Worm (Caenorhabditis elegans): ENCODE data around the gene Y9C9A.13.

Y9C9A.13 gene

DNA sequence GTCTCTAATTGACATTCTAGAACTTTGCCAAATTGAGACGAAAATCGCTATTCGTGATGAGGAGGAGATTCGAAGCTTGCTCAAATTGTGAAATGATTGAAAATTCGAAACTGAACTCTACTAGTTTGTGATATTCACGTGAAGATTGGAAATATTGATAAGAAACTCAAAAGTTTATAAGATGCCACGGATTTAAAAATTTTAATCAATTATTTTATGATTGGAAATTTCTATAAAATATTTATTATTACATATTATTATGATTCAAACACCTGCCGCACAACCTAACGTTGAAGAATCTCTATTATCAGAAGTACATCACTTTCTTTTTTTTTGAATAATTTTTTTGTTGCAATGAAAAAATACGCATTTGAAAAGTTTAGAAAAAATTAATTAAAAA lies 19.2 kb upstream of the Y9C9A.13 start, which contains the start of gene E03H12.7:
TSS of gene E03H12.7 (minus strand) at position 101 of the 400 bp plus-strand sequence.
- TF ChIP-seq flt-1 (GFP tag; IDR thresholded peaks at IDR 0.05): no peak
- no peak for TF ChIP-seq cog-1 (tag; optimal IDR thresholded peaks at IDR 0.05)
- TF ChIP-seq ztf-29 (GFP tag; IDR thresholded peaks at IDR 0.05): no peak
- no peak for TF ChIP-seq ref-1 (GFP tag; conservative IDR thresholded peaks at IDR 0.05)
- TF ChIP-seq klf-2 (GFP tag; conservative IDR thresholded peaks at IDR 0.05): no peak
- TF ChIP-seq tab-1 (GFP tag; IDR thresholded peaks at IDR 0.05): no peak
- no peak for TF ChIP-seq T22C8.4 (GFP tag; IDR thresholded peaks at IDR 0.05)
- no peak for TF ChIP-seq ztf-23 (GFP tag; IDR thresholded peaks at IDR 0.05)

DNA sequence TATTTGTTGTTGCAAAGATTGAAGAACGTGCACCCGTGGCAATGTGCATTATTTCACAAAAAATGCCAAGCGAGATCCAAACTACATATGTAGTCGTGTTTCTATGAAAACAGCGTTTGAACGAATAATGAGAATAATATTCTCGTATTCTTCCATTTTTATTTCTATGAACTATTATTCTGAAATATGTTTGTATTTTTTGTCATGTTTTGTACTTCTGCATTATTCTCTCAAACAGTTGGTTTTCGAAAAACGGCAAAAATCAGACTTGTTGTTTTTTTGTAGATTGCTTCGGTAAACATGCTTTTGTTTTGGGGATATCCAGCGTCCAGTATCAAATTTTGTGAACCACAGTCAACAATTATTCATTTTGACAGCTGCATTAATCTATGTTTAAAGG lies 16.9 kb upstream of the Y9C9A.13 start, which contains the start of gene clec-177:
TSS of gene clec-177 (plus strand) at position 301 of the 400 bp plus-strand sequence.
- TF ChIP-seq tab-1 (GFP tag; IDR thresholded peaks at IDR 0.05) (no peak), med-1 (GFP tag; optimal IDR thresholded peaks at IDR 0.05; ENCODE audit: insufficient read depth) (no peak), ztf-29 (GFP tag; IDR thresholded peaks at IDR 0.05) (no peak), T22C8.4 (GFP tag; IDR thresholded peaks at IDR 0.05) (no peak)

DNA sequence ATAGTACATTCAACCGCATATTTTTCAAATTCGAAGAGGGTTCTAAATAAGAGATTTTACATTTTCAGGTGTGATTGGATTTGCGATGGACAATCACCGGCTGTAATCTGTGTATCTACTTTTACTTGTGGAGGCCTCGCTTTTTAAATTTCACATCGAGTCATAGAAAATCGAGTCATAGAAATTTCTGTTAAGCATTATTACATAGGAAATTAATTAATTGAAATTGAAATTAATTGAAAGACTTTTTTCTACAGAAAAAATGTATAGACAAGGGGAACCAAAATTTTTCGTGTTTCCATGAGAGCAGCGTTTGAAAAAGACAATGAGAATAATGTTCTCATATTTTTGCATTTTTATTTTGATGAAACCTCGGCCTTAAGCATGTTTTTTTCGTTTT lies 14.4 kb upstream of the Y9C9A.13 start, which contains the start of gene clec-176:
TSS of gene clec-176 (plus strand) at position 301 of the 400 bp plus-strand sequence.
- TF ChIP-seq klf-2 (GFP tag; conservative IDR thresholded peaks at IDR 0.05): no peak
- TF ChIP-seq tab-1 (GFP tag; IDR thresholded peaks at IDR 0.05): no peak
- TF ChIP-seq ztf-23 (GFP tag; IDR thresholded peaks at IDR 0.05): no peak
- no peak for TF ChIP-seq ref-1 (GFP tag; conservative IDR thresholded peaks at IDR 0.05)
- TF ChIP-seq med-1 (GFP tag; optimal IDR thresholded peaks at IDR 0.05; ENCODE audit: insufficient read depth): no peak
- TF ChIP-seq cog-1 (tag; optimal IDR thresholded peaks at IDR 0.05): no peak
- no peak for TF ChIP-seq flt-1 (GFP tag; IDR thresholded peaks at IDR 0.05)
- no peak for TF ChIP-seq T22C8.4 (GFP tag; IDR thresholded peaks at IDR 0.05)
- no peak for TF ChIP-seq ztf-29 (GFP tag; IDR thresholded peaks at IDR 0.05)

DNA sequence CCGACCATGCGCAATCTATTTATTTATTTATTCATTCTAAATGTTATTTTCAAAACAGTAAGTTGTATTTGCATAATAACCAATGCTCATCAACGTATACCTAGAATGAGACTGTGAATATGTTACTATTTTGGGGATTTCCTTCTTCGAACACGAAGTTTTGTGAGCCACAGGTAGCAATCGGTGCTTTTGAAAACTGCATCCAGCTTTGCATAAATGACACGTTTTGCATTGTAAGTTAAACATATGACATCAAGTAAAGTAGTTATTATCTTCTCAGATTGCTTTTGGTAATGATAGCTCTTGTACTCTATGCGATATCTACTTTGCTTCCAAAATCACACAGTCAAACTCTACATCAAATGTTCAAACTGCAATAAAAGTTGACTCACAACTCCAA lies 13.2 kb upstream of the Y9C9A.13 start, which contains the start of gene E03H12.4:
TSS of gene E03H12.4 (plus strand) at position 120 of the 400 bp plus-strand sequence.
- no peak for TF ChIP-seq cog-1 (tag; optimal IDR thresholded peaks at IDR 0.05)
- TF ChIP-seq med-1 (GFP tag; optimal IDR thresholded peaks at IDR 0.05; ENCODE audit: insufficient read depth): no peak
- TF ChIP-seq T22C8.4 (GFP tag; IDR thresholded peaks at IDR 0.05): no peak
- no peak for TF ChIP-seq tab-1 (GFP tag; IDR thresholded peaks at IDR 0.05)
- TF ChIP-seq flt-1 (GFP tag; IDR thresholded peaks at IDR 0.05): no peak
- TF ChIP-seq ref-1 (GFP tag; conservative IDR thresholded peaks at IDR 0.05): no peak
- no peak for TF ChIP-seq ztf-23 (GFP tag; IDR thresholded peaks at IDR 0.05)
- no peak for TF ChIP-seq ztf-29 (GFP tag; IDR thresholded peaks at IDR 0.05)
- no peak for TF ChIP-seq klf-2 (GFP tag; conservative IDR thresholded peaks at IDR 0.05)

DNA sequence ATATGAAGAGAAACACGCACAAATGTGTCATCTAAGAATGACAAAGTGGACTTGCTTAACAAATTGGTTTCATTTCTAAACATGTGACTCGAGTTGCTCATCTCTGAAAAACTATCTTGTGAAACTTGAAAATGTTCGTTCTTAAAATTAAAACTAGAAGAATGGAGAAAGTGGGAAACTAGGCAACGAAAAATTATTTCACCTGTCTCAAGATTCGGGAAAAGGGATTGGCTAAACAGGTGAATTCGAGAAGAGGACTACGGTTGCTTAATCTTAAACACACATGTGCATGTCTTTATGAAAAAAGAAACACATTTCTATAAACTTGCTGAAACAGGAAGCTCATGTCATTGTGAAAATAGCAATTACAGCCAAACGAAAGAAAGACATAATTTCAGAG lies 11.7 kb upstream of the Y9C9A.13 start, which contains the start of gene srz-24:
TSS of gene srz-24 (minus strand) at position 101 of the 400 bp plus-strand sequence.
- TF ChIP-seq ztf-23 (GFP tag; IDR thresholded peaks at IDR 0.05) (no peak), klf-2 (GFP tag; conservative IDR thresholded peaks at IDR 0.05) (no peak), cog-1 (tag; optimal IDR thresholded peaks at IDR 0.05) (no peak), tab-1 (GFP tag; IDR thresholded peaks at IDR 0.05) (no peak), ref-1 (GFP tag; conservative IDR thresholded peaks at IDR 0.05) (no peak), ztf-29 (GFP tag; IDR thresholded peaks at IDR 0.05) (no peak), med-1 (GFP tag; optimal IDR thresholded peaks at IDR 0.05; ENCODE audit: insufficient read depth) (no peak), T22C8.4 (GFP tag; IDR thresholded peaks at IDR 0.05) (no peak), flt-1 (GFP tag; IDR thresholded peaks at IDR 0.05) (no peak)

DNA sequence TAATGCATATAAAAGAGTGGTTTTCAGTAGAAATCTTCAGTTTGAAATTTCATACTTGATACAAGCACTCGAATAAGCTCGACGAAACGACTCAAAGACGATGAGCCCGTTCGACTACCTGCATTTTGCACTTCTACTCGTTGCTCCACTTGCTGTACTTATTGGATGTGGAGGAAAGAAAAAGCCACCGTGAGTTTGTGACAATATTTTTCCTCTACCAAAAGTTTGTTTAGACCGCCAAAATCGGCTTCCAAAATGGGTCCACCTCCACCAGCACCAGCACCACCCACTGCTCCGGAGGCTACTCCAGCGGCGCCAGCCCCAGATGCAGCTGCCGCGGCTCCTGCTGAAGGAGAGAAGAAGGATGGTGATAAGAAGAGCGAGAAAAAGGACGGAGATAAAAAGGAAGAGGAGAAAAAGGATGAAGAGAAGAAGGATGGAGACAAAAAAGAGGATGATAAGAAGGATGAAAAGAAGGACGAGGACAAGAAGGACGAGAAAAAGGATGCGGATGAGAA lies 7.9 kb upstream of the Y9C9A.13 start, which contains the start of gene E03H12.5:
TSS of gene E03H12.5 (plus strand) at position 51 of the 518 bp plus-strand sequence.
- TF ChIP-seq flt-1 (GFP tag; IDR thresholded peaks at IDR 0.05) (no peak), ref-1 (GFP tag; conservative IDR thresholded peaks at IDR 0.05) (no peak), ztf-29 (GFP tag; IDR thresholded peaks at IDR 0.05) (no peak), med-1 (GFP tag; optimal IDR thresholded peaks at IDR 0.05; ENCODE audit: insufficient read depth) (no peak), klf-2 (GFP tag; conservative IDR thresholded peaks at IDR 0.05) (no peak), tab-1 (GFP tag; IDR thresholded peaks at IDR 0.05) (no peak), T22C8.4 (GFP tag; IDR thresholded peaks at IDR 0.05) (no peak), cog-1 (tag; optimal IDR thresholded peaks at IDR 0.05) (no peak), ztf-23 (GFP tag; IDR thresholded peaks at IDR 0.05) (no peak)

DNA sequence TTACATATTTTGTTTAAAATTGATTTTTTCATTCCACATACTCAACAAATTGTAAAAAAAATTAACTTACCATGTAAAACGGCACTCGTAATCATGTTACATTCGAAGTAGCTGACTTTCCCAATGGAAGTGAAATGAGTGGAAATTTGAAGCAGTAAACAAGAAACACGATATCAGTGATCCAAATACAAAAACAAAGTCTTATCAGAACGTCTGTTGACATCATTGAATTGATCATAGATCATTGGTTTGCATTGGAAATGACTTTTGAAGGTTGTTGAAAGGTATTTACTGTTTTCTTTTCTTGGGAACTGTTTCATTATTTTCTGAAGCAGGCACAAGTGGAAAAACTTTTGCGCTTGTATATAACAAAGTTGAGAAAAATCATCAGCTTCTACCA lies 6.7 kb upstream of the Y9C9A.13 start, which contains the start of gene Y9C9A.16:
TSS of gene Y9C9A.16 (minus strand) at position 131 of the 400 bp plus-strand sequence.
- no peak for TF ChIP-seq ztf-29 (GFP tag; IDR thresholded peaks at IDR 0.05)

DNA sequence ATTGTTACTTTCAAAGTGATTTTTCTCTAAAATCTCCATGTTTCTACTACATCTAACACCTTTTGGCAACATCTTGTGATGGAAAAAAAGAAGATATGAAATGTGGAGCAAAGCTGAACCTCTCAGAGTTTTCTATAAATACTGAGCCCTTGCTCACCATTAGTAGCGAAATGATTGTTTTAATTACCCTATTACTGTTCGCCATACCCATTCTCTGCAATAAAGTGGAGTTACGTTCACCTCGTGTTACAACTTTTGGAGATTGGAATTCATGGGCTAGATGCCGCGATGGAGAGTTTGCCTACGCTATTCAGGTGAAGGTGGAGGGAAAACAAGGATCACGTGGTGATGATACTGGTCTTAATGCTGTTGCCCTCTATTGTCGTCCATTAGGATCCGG lies 5.5 kb downstream of the Y9C9A.13 start, which contains the start of gene txt-3:
TSS of gene txt-3 (plus strand) at position 125 of the 400 bp plus-strand sequence.
- TF ChIP-seq T22C8.4 (GFP tag; IDR thresholded peaks at IDR 0.05) (no peak), tab-1 (GFP tag; IDR thresholded peaks at IDR 0.05) (no peak), klf-2 (GFP tag; conservative IDR thresholded peaks at IDR 0.05) (no peak), cog-1 (tag; optimal IDR thresholded peaks at IDR 0.05) (no peak), med-1 (GFP tag; optimal IDR thresholded peaks at IDR 0.05; ENCODE audit: insufficient read depth) (no peak), ztf-29 (GFP tag; IDR thresholded peaks at IDR 0.05) (no peak), ref-1 (GFP tag; conservative IDR thresholded peaks at IDR 0.05) (no peak), ztf-23 (GFP tag; IDR thresholded peaks at IDR 0.05) (no peak), flt-1 (GFP tag; IDR thresholded peaks at IDR 0.05) (no peak)

DNA sequence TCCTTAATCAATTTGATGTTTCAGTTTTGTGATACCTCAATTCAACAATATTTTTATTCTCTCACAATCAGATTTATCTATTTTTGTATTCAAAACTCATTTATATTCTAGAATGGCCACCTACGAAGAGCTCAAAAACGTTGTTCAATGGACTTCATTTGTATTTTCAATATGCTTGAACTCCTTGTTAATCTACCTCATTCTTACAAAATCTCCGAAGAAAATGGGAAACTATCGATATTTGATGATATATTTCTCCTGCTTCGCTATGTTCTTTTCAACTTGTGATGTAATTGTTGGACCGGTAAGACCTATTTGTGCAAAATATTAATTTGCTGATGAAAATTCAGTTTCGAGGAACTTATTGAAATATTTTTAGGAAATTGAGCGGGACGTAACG lies 8.7 kb downstream of the Y9C9A.13 start, which contains the start of gene str-164:
TSS of gene str-164 (plus strand) at position 113 of the 400 bp plus-strand sequence.
- TF ChIP-seq med-1 (GFP tag; optimal IDR thresholded peaks at IDR 0.05; ENCODE audit: insufficient read depth): no peak
- no peak for TF ChIP-seq flt-1 (GFP tag; IDR thresholded peaks at IDR 0.05)
- TF ChIP-seq ref-1 (GFP tag; conservative IDR thresholded peaks at IDR 0.05): no peak
- TF ChIP-seq tab-1 (GFP tag; IDR thresholded peaks at IDR 0.05): no peak
- no peak for TF ChIP-seq ztf-29 (GFP tag; IDR thresholded peaks at IDR 0.05)
- no peak for TF ChIP-seq ztf-23 (GFP tag; IDR thresholded peaks at IDR 0.05)
- no peak for TF ChIP-seq T22C8.4 (GFP tag; IDR thresholded peaks at IDR 0.05)
- TF ChIP-seq klf-2 (GFP tag; conservative IDR thresholded peaks at IDR 0.05): no peak
- TF ChIP-seq cog-1 (tag; optimal IDR thresholded peaks at IDR 0.05): no peak

DNA sequence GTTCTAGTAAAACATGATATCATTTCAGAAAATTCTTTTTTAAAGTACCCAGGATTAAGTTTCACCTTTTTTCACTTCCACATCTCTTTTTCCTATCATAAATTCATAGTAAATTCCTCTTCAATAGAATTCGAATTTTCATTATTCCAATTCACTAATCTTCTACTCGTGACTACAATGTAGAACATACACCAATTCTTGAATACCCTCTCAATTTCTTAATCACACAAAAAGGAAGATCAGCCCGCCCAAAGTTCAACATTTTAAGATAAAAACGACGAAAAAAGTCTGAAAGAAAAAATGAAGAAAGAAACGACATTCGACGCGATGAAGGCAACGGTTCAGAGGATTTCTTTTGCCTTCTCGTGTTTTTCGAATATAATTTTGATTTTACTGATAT lies 15.4 kb downstream of the Y9C9A.13 start, which contains the start of gene str-163:
TSS of gene str-163 (plus strand) at position 301 of the 400 bp plus-strand sequence.
- no peak for TF ChIP-seq ref-1 (GFP tag; conservative IDR thresholded peaks at IDR 0.05)
- TF ChIP-seq ztf-29 (GFP tag; IDR thresholded peaks at IDR 0.05): no peak
- TF ChIP-seq ztf-23 (GFP tag; IDR thresholded peaks at IDR 0.05): no peak
- TF ChIP-seq T22C8.4 (GFP tag; IDR thresholded peaks at IDR 0.05): no peak
- TF ChIP-seq flt-1 (GFP tag; IDR thresholded peaks at IDR 0.05): no peak
- TF ChIP-seq med-1 (GFP tag; optimal IDR thresholded peaks at IDR 0.05; ENCODE audit: insufficient read depth): no peak
- no peak for TF ChIP-seq tab-1 (GFP tag; IDR thresholded peaks at IDR 0.05)
- TF ChIP-seq cog-1 (tag; optimal IDR thresholded peaks at IDR 0.05): no peak
- no peak for TF ChIP-seq klf-2 (GFP tag; conservative IDR thresholded peaks at IDR 0.05)
